Worm (Caenorhabditis elegans) whole organism, late embryonic: ENCODE data around the gene col-36.

Experiments used
- C08G9.2 ChIP-seq: sonication (generic microtip); optimal IDR thresholded peaks from 2 replicates; lab custom pipeline; 2016; ENCODE audit warnings: mild to moderate bottlenecking, missing genetic modification characterization, moderate library complexity, missing compliant biosample characterization
- C38D4.7 ChIP-seq: fragments of 200-800 bp; sonication (Bioruptor generic); optimal IDR thresholded peaks from 2 replicates; lab custom pipeline; 2018; ENCODE audit warnings: mild to moderate bottlenecking, missing genetic modification characterization, moderate library complexity, missing compliant biosample characterization
- T23F11.4 ChIP-seq: fragments of 200-800 bp; sonication (Bioruptor generic); optimal IDR thresholded peaks from 2 replicates; lab custom pipeline; 2018; ENCODE audit warnings: mild to moderate bottlenecking, missing genetic modification characterization, missing compliant biosample characterization
- ama-1 ChIP-seq: fragments of 150-350 bp; optimal IDR thresholded peaks from 2 replicates; lab custom pipeline; 2014
- ceh-14 ChIP-seq: sonication (generic microtip); optimal IDR thresholded peaks from 2 replicates; lab custom pipeline; 2016; ENCODE audit warnings: missing genotype, missing genetic modification characterization, missing compliant biosample characterization
- ceh-18 ChIP-seq: sonication (generic microtip); optimal IDR thresholded peaks from 2 replicates; lab custom pipeline; 2016; ENCODE audit warnings: missing genetic modification characterization, missing compliant biosample characterization
- ceh-22 ChIP-seq: sonication (generic microtip); optimal IDR thresholded peaks from 2 replicates; lab custom pipeline; 2017; ENCODE audit warnings: missing biosample characterization, missing genetic modification characterization
- ceh-30 ChIP-seq: fragments of 150-350 bp; optimal IDR thresholded peaks from 2 replicates; lab custom pipeline; 2014; ENCODE audit warnings: missing biosample characterization, missing genetic modification characterization
- ceh-31 ChIP-seq: sonication (generic microtip); optimal IDR thresholded peaks from 2 replicates; lab custom pipeline; 2016; ENCODE audit warnings: missing genetic modification characterization, missing compliant biosample characterization
- ceh-6 ChIP-seq: fragments of 200-800 bp; sonication (Bioruptor generic); optimal IDR thresholded peaks from 2 replicates; lab custom pipeline; 2018; ENCODE audit warnings: mild to moderate bottlenecking, missing genetic modification characterization, missing compliant biosample characterization
- che-1 ChIP-seq: sonication (generic microtip); optimal IDR thresholded peaks from 2 replicates; lab custom pipeline; 2016; ENCODE audit warnings: mild to moderate bottlenecking, missing genetic modification characterization, missing compliant biosample characterization
- dmd-4 ChIP-seq: sonication (generic microtip); optimal IDR thresholded peaks from 2 replicates; lab custom pipeline; 2016; ENCODE audit warnings: borderline replicate concordance, missing genetic modification characterization, missing compliant biosample characterization
- elt-4 ChIP-seq: sonication (generic microtip); optimal IDR thresholded peaks from 2 replicates; lab custom pipeline; 2016; ENCODE audit warnings: missing genetic modification characterization, missing compliant biosample characterization
- eyg-1 ChIP-seq: sonication (generic microtip); optimal IDR thresholded peaks from 2 replicates; lab custom pipeline; 2016; ENCODE audit warnings: missing genotype, missing genetic modification characterization, missing compliant biosample characterization
- fax-1 ChIP-seq: sonication (generic microtip); optimal IDR thresholded peaks from 2 replicates; lab custom pipeline; 2016; ENCODE audit warnings: missing genotype, missing genetic modification characterization, missing compliant biosample characterization
- fkh-6 ChIP-seq: sonication (generic microtip); optimal IDR thresholded peaks from 2 replicates; lab custom pipeline; 2016; ENCODE audit warnings: missing genetic modification characterization, missing compliant biosample characterization
- hlh-13 ChIP-seq: fragments of 200-800 bp; sonication (Bioruptor generic); optimal IDR thresholded peaks from 2 replicates; lab custom pipeline; 2018; ENCODE audit warnings: mild to moderate bottlenecking, missing genetic modification characterization, missing compliant biosample characterization
- hlh-15 ChIP-seq: sonication (generic microtip); optimal IDR thresholded peaks from 2 replicates; lab custom pipeline; 2016; ENCODE audit warnings: missing genetic modification characterization, missing compliant biosample characterization
- hlh-30 ChIP-seq: sonication (generic microtip); optimal IDR thresholded peaks from 2 replicates; lab custom pipeline; 2017; ENCODE audit warnings: antibody characterized with exemption, missing genetic modification characterization, missing compliant biosample characterization; ENCODE audit not compliant: insufficient read depth
- hlh-6 ChIP-seq: sonication (generic microtip); optimal IDR thresholded peaks from 2 replicates; lab custom pipeline; 2016; ENCODE audit warnings: missing genotype, missing genetic modification characterization, missing compliant biosample characterization
- hlh-8 ChIP-seq: sonication (generic microtip); optimal IDR thresholded peaks from 2 replicates; lab custom pipeline; 2016; ENCODE audit warnings: missing genotype, missing genetic modification characterization, missing compliant biosample characterization
- lim-6 ChIP-seq: sonication (generic microtip); optimal IDR thresholded peaks from 2 replicates; lab custom pipeline; 2016; ENCODE audit warnings: missing genetic modification characterization, missing compliant biosample characterization
- lin-11 ChIP-seq: fragments of 200-800 bp; sonication (Bioruptor generic); optimal IDR thresholded peaks from 2 replicates; lab custom pipeline; 2018; ENCODE audit warnings: mild to moderate bottlenecking, missing genetic modification characterization, missing compliant biosample characterization
- madf-2 ChIP-seq: sonication (generic microtip); optimal IDR thresholded peaks from 2 replicates; lab custom pipeline; 2017; ENCODE audit warnings: missing genetic modification characterization, missing compliant biosample characterization
- npax-4 ChIP-seq: sonication (generic microtip); optimal IDR thresholded peaks from 2 replicates; lab custom pipeline; 2016; ENCODE audit warnings: missing genetic modification characterization, missing compliant biosample characterization
- pha-2 ChIP-seq: sonication (generic microtip); optimal IDR thresholded peaks from 2 replicates; lab custom pipeline; 2017; ENCODE audit warnings: mild to moderate bottlenecking, missing genetic modification characterization, missing compliant biosample characterization
- pha-4 ChIP-seq: fragments of 150-350 bp; optimal IDR thresholded peaks from 2 replicates; lab custom pipeline; 2018; ENCODE audit warnings: missing biosample characterization, missing genetic modification reagents, missing genetic modification characterization
- ref-2 ChIP-seq: sonication (generic microtip); optimal IDR thresholded peaks from 2 replicates; lab custom pipeline; 2016; ENCODE audit warnings: missing genetic modification characterization, missing compliant biosample characterization
- rnt-1 ChIP-seq: sonication (generic microtip); optimal IDR thresholded peaks from 2 replicates; lab custom pipeline; 2016; ENCODE audit warnings: missing genetic modification characterization, missing compliant biosample characterization
- sdc-2 ChIP-seq: sonication (generic microtip); optimal IDR thresholded peaks from 2 replicates; lab custom pipeline; 2016; ENCODE audit warnings: missing genotype, missing genetic modification characterization, missing compliant biosample characterization
- sox-4 ChIP-seq: sonication (generic microtip); optimal IDR thresholded peaks from 2 replicates; lab custom pipeline; 2017; ENCODE audit warnings: mild to moderate bottlenecking, missing genetic modification characterization, inconsistent platforms, missing compliant biosample characterization
- syd-9 ChIP-seq: sonication (generic microtip); optimal IDR thresholded peaks from 2 replicates; lab custom pipeline; 2016; ENCODE audit warnings: mild to moderate bottlenecking, missing genetic modification characterization, moderate library complexity, missing compliant biosample characterization
- tbx-7 ChIP-seq: sonication (generic microtip); optimal IDR thresholded peaks from 2 replicates; lab custom pipeline; 2016; ENCODE audit warnings: missing genotype, missing genetic modification characterization, missing compliant biosample characterization
- ttx-3 ChIP-seq: sonication (generic microtip); optimal IDR thresholded peaks from 2 replicates; lab custom pipeline; 2016; ENCODE audit warnings: missing genetic modification reagents, missing genetic modification characterization, missing compliant biosample characterization
- unc-42 ChIP-seq: sonication (generic microtip); optimal IDR thresholded peaks from 2 replicates; lab custom pipeline; 2016; ENCODE audit warnings: missing genotype, missing genetic modification characterization, missing compliant biosample characterization
- zip-5 ChIP-seq: sonication (generic microtip); optimal IDR thresholded peaks from 2 replicates; lab custom pipeline; 2016; ENCODE audit warnings: missing genetic modification characterization, missing compliant biosample characterization
- ztf-16 ChIP-seq: sonication (generic microtip); optimal IDR thresholded peaks from 2 replicates; lab custom pipeline; 2017; ENCODE audit warnings: missing genetic modification characterization, missing compliant biosample characterization

Gene col-36

ce11 chrII:7208184-7208583 is 39.6 kb upstream of the col-36 start, which contains the start of gene dhs-7:
TSS of gene dhs-7 (minus strand) at chrII:7208460.
- no peak for TF ChIP-seq ceh-18 (tag; lab: Kevin White, UChicago)
- no peak for TF ChIP-seq rnt-1 (tag; lab: Kevin White, UChicago)
- TF ChIP-seq ama-1 (lab: Kevin White, UChicago) = no peak
- TF ChIP-seq C38D4.7 (GFP tag; lab: Kevin White, UChicago) = no peak
- no peak for TF ChIP-seq C08G9.2
- TF ChIP-seq, all 69 proteins: peak for 0

ce11 chrII:7207649-7208048 is 39.0 kb upstream of the col-36 start:
- TF ChIP-seq unc-42 (tag; lab: Kevin White, UChicago) = no peak
- no peak for TF ChIP-seq ceh-14 (tag; lab: Kevin White, UChicago)
- TF ChIP-seq C08G9.2 = no peak
- no peak for TF ChIP-seq hlh-6 (tag; lab: Kevin White, UChicago)
- no peak for TF ChIP-seq fax-1
- no peak for TF ChIP-seq ztf-16 (tag; lab: Kevin White, UChicago)
- no peak for TF ChIP-seq npax-4 (tag; lab: Kevin White, UChicago)
- TF ChIP-seq hlh-15 (tag; lab: Kevin White, UChicago) = no peak
- no peak for TF ChIP-seq T23F11.4 (GFP tag; lab: Kevin White, UChicago)
- no peak for TF ChIP-seq ceh-22 (tag; lab: Kevin White, UChicago)

ce11 chrII:7205388-7205787 is 36.8 kb upstream of the col-36 start, which contains the start of gene srd-59:
TSS of gene srd-59 (plus strand) at chrII:7205688.
- no peak for TF ChIP-seq elt-4 (tag; lab: Kevin White, UChicago)
- no peak for TF ChIP-seq pha-2 (tag; lab: Kevin White, UChicago)
- no peak for TF ChIP-seq ceh-30 (tag; lab: Kevin White, UChicago)
- TF ChIP-seq hlh-13 (GFP tag; lab: Kevin White, UChicago) = no peak
- no peak for TF ChIP-seq ztf-16 (tag; lab: Kevin White, UChicago)
- TF ChIP-seq C38D4.7 (GFP tag; lab: Kevin White, UChicago) = no peak
- no peak for TF ChIP-seq zip-5 (tag; lab: Kevin White, UChicago)
- no peak for TF ChIP-seq sdc-2
- no peak for TF ChIP-seq syd-9 (tag; lab: Kevin White, UChicago)
- no peak for TF ChIP-seq hlh-15 (tag; lab: Kevin White, UChicago)
- no peak for TF ChIP-seq eyg-1 (tag; lab: Kevin White, UChicago)
- TF ChIP-seq fkh-6 (tag; lab: Kevin White, UChicago) = no peak

DNA sequence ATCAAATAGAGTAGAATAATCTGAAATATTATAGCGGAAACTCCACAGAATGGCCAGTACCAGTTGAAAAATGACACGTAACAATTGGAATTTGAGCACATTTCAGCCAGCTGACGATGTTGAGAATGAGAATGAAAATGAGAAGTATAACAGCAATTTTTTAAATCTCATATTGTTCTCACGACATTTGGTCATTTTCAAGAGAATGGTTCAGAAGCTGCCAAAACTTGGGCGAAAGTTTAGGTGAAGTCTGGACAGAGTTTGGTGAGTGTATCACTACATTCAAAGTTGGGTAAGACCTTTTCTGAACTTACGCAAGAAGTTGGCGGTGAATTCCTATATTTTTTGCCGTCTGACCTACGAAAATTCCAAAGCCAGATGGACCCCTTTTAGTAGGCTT is 36.3 kb upstream of the col-36 start, which contains the start of gene srd-58:
Gene srd-58, minus strand, starts transcription at position 101 of the 400 bp plus-strand sequence.
- no peak for TF ChIP-seq madf-2 (tag; lab: Kevin White, UChicago)
- no peak for TF ChIP-seq tbx-7
- no peak for TF ChIP-seq ceh-6
- no peak for TF ChIP-seq hlh-30 (tag; lab: Kevin White, UChicago)
- TF ChIP-seq che-1 (tag; lab: Kevin White, UChicago) = no peak
- TF ChIP-seq lin-11 (tag; lab: Kevin White, UChicago) = no peak
- no peak for TF ChIP-seq sdc-2
- TF ChIP-seq ref-2 (tag; lab: Kevin White, UChicago) = no peak
- TF ChIP-seq fax-1 = no peak
- TF ChIP-seq lim-6 = no peak
- TF ChIP-seq ttx-3 (tag; lab: Kevin White, UChicago) = no peak
- TF ChIP-seq pha-2 (tag; lab: Kevin White, UChicago) = no peak
- TF ChIP-seq pha-4 (tag; lab: Kevin White, UChicago) = no peak
- no peak for TF ChIP-seq ceh-31 (tag; lab: Kevin White, UChicago)
- no peak for TF ChIP-seq sox-4 (tag; lab: Kevin White, UChicago)
- no peak for TF ChIP-seq hlh-8 (tag; lab: Kevin White, UChicago)
- no peak for TF ChIP-seq dmd-4 (tag; lab: Kevin White, UChicago)
